Worm (Caenorhabditis elegans): ENCODE data around the gene Y59E9AL.4.

The Y59E9AL.4 gene

DNA sequence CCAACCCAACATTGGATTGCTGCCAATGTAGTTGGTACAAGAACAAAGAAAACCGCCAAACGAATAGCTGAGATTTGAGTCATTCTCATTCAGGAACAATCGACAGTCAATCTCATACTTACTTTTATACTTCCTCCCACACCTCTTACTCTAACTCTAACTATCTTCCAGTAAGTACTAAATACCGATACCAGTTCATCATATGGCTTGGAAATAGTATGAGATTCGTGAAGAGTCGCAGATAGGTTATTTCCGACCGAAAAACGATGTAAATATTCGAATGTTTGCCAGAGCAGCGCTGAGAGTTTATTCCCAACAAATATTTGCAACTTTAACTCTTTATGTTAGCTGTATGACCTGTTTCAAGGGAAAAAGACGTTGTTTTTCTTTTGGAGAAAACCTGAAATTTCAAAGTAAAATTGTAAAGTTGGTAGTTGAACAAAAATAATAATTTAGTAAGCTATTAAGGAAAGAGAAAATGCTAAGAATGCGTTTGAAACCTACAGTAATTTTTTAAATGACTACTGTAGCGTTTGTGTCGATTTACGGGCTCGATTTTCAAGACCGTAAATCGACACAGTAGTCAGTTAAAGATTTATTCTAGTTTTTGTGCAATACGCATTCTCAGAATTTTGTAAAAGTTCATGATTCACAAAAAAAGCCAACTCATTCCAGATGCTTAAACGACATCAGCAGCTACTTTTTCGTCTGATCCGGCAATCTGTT is 28.3 kb downstream of the Y59E9AL.4 start, which contains the start of the genes W03F8.6 and mtrf-1L:
TSS of gene W03F8.6 (minus strand) at position 101 of the 726 bp plus-strand sequence.
TSS of gene mtrf-1L (plus strand) at position 676 of the 726 bp plus-strand sequence.
- no peak for TF ChIP-seq nhr-77 (tag; optimal IDR thresholded peaks at IDR 0.05)
- TF ChIP-seq F13H6.1 (tag; optimal IDR thresholded peaks at IDR 0.05) = peak; percentile 36
- TF ChIP-seq ZK546.5 (tag; optimal IDR thresholded peaks at IDR 0.05) = no peak

- TF ChIP-seq skn-1 (tag; optimal IDR thresholded peaks at IDR 0.05) (peak; percentile 59), nhr-21 (tag; optimal IDR thresholded peaks at IDR 0.05) (peak; percentile 95), R02D3.7 (tag; optimal IDR thresholded peaks at IDR 0.05) (peak; percentile 76), nhr-25 (tag; optimal IDR thresholded peaks at IDR 0.05) (peak; percentile 96), elt-1 (tag; optimal IDR thresholded peaks at IDR 0.05) (no peak), lin-11 (tag; optimal IDR thresholded peaks at IDR 0.05) (peak; percentile 95), zag-1 (tag; optimal IDR thresholded peaks at IDR 0.05) (peak; percentile 40), C34F6.9 (tag; optimal IDR thresholded peaks at IDR 0.05) (peak; percentile 94), ztf-4 (tag; optimal IDR thresholded peaks at IDR 0.05) (peak; percentile 90), unc-39 (tag; optimal IDR thresholded peaks at IDR 0.05) (no peak), blmp-1 (tag; optimal IDR thresholded peaks at IDR 0.05; ENCODE audit: insufficient read depth) (peak; percentile 100), mbf-1 (tag; optimal IDR thresholded peaks at IDR 0.05) (no peak), sem-4 (tag; optimal IDR thresholded peaks at IDR 0.05) (peak; percentile 94), ceh-16 (tag; optimal IDR thresholded peaks at IDR 0.05) (peak; percentile 82), ceh-82 (tag; optimal IDR thresholded peaks at IDR 0.05) (peak; percentile 63), nhr-23 (tag; optimal IDR thresholded peaks at IDR 0.05) (no peak), ztf-1 (GFP tag; conservative IDR thresholded peaks at IDR 0.05) (no peak), lin-39 (tag; optimal IDR thresholded peaks at IDR 0.05) (no peak), nhr-12 (tag; optimal IDR thresholded peaks at IDR 0.05) (peak; percentile 51), ZK546.5 (tag; optimal IDR thresholded peaks at IDR 0.05) (peak; percentile 60), ztf-11 (tag; optimal IDR thresholded peaks at IDR 0.05) (no peak), nhr-129 (tag; optimal IDR thresholded peaks at IDR 0.05) (peak; percentile 92), crh-2 (tag; optimal IDR thresholded peaks at IDR 0.05) (peak; percentile 95), nhr-77 (tag; optimal IDR thresholded peaks at IDR 0.05) (peak; percentile 60), fos-1 (tag; optimal IDR thresholded peaks at IDR 0.05) (peak; percentile 82), lsy-2 (tag; optimal IDR thresholded peaks at IDR 0.05) (peak; percentile 92 to 96), nhr-237 (tag; optimal IDR thresholded peaks at IDR 0.05) (peak; percentile 39), mdl-1 (tag; optimal IDR thresholded peaks at IDR 0.05) (peak; percentile 3 to 15), peb-1 (tag; optimal IDR thresholded peaks at IDR 0.05) (no peak), unc-55 (GFP tag; optimal IDR thresholded peaks at IDR 0.05) (peak; percentile 90), alr-1 (tag; optimal IDR thresholded peaks at IDR 0.05) (no peak), lin-13 (GFP tag; optimal IDR thresholded peaks at IDR 0.05) (peak; percentile 91), mab-5 (tag; optimal IDR thresholded peaks at IDR 0.05) (peak; percentile 88), snpc-4 (tag; optimal IDR thresholded peaks at IDR 0.05) (peak; percentile 86), dmd-4 (tag; optimal IDR thresholded peaks at IDR 0.05) (peak; percentile 45), egl-27 (tag; optimal IDR thresholded peaks at IDR 0.05) (peak; percentile 68), elt-3 (tag; optimal IDR thresholded peaks at IDR 0.05) (no peak), F13H6.1 (tag; optimal IDR thresholded peaks at IDR 0.05) (peak; percentile 93), sma-3 (GFP tag; optimal IDR thresholded peaks at IDR 0.05) (peak; percentile 97), sma-9 (GFP tag; optimal IDR thresholded peaks at IDR 0.05) (peak; percentile 96), sma-9 (tag; optimal IDR thresholded peaks at IDR 0.05) (no peak), nhr-11 (tag; optimal IDR thresholded peaks at IDR 0.05) (no peak), gmeb-1 (tag; optimal IDR thresholded peaks at IDR 0.05) (peak; percentile 99), unc-62 (GFP tag; optimal IDR thresholded peaks at IDR 0.05) (no peak), aly-2 (tag; optimal IDR thresholded peaks at IDR 0.05) (no peak), Y55F3AM.14 (GFP tag; optimal IDR thresholded peaks at IDR 0.05) (peak; percentile 72), nhr-6 (tag; optimal IDR thresholded peaks at IDR 0.05) (peak; percentile 89), nhr-10 (tag; optimal IDR thresholded peaks at IDR 0.05) (peak; percentile 57), ama-1 (optimal IDR thresholded peaks at IDR 0.05) (no peak)
These were observed 31.2 kb downstream of the Y59E9AL.4 start, which contains the start of gene W03F8.4 for ce11 chrIV:5183755-5184166. Gene W03F8.4 (plus strand): TSS chrIV:5184123.

All from whole organism, L2 larva.